Fruit fly (Drosophila melanogaster): Measurements from ENCODE around the gene teq.

The teq gene

DNA sequence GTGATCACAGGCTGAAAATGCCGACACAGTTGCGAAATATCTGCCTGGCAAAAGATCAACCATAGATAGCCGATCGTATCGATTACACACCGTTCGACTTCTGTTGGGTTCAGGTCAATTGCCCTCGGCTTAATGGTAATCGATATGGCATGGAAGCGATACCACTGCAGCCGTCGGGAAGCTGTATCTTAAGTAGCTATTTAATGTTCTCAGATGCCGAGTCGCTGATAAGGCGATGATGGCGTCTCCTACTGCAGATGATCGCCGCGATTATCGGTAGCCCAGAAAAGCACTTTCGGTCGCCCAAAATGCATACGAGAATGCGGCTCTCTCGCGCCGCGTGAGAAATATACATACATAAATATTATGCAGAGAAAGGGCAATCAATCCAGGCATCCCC, 36.8 kb upstream of the teq start:
- TF ChIP-seq CG8159 (tag; optimal IDR thresholded peaks at IDR 0.05) (no peak), Snoo (tag; optimal IDR thresholded peaks at IDR 0.05) (no peak), D1 (tag; optimal IDR thresholded peaks at IDR 0.05) (no peak), rn (GFP tag; IDR thresholded peaks at IDR 0.05) (no peak), CG32121 (GFP tag; IDR thresholded peaks at IDR 0.05) (no peak), fd96Ca (GFP tag; IDR thresholded peaks at IDR 0.05) (no peak), CG9948 (tag; optimal IDR thresholded peaks at IDR 0.05) (no peak), CG8301 (tag; optimal IDR thresholded peaks at IDR 0.05) (no peak), CG10348 (GFP tag; IDR thresholded peaks at IDR 0.05) (no peak)

DNA sequence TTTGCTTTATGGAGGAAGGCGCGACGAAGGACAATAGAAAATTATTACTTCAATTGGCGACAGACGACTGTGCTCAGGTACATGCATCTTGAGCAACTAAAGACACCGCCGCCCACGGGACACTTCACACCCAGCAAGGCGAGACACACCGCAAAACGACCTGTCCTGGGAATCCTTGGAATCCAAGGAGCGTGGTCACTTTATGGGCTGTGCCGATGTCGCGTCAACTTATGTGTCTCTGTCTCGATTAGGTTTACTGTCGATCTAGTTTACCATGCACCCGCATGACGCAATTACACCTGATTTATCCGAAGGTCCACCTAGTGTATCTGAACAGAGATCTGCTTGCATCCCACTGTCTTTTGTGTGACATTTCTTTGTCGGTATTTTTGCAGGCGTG, 35.3 kb upstream of the teq start:
- no peak for TF ChIP-seq CG17806 (tag; optimal IDR thresholded peaks at IDR 0.05)
- no peak for TF ChIP-seq Pif1B (GFP tag; optimal IDR thresholded peaks at IDR 0.05)
- no peak for TF ChIP-seq CG15710 (tag; optimal IDR thresholded peaks at IDR 0.05)
- no peak for TF ChIP-seq CG8301 (tag; optimal IDR thresholded peaks at IDR 0.05)
- TF ChIP-seq EcR (GFP tag; optimal IDR thresholded peaks at IDR 0.05) = no peak
- TF ChIP-seq CG10348 (GFP tag; IDR thresholded peaks at IDR 0.05) = no peak
- TF ChIP-seq CG9948 (tag; optimal IDR thresholded peaks at IDR 0.05) = no peak
- no peak for TF ChIP-seq gl (tag; optimal IDR thresholded peaks at IDR 0.05)
- TF ChIP-seq CG8159 (tag; optimal IDR thresholded peaks at IDR 0.05) = no peak
- TF ChIP-seq CG13204 (GFP tag; optimal IDR thresholded peaks at IDR 0.05) = no peak

DNA sequence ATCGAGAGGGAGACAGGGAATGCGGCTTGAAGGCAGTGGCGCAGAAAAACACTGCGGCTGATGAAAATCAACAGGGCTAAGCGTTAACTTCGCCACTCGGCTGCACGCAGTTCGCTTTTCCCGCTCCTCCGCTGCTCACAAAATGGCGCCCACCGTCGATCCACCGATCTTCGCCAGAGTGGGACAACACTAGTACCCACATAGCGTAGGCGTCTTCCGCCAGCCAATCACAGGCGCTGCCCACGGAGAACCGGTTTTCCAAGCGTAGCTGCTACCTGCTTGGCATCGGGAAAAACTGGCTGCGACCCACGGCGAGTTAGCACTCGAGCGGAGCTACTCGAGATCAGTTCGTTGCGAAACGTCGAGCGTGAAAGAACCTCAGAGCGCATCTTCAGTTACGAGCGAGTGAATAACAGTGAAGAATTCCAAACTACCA, 33.4 kb upstream of the teq start, which contains the start of gene Doc1:
Gene Doc1, plus strand, starts transcription at position 334 of the 436 bp plus-strand sequence.
- TF ChIP-seq CG13204 (GFP tag; optimal IDR thresholded peaks at IDR 0.05) = no peak
- TF ChIP-seq CG8159 (tag; optimal IDR thresholded peaks at IDR 0.05) = no peak
- TF ChIP-seq D1 (tag; optimal IDR thresholded peaks at IDR 0.05) = no peak
- TF ChIP-seq Snoo (tag; optimal IDR thresholded peaks at IDR 0.05) = no peak
- no peak for TF ChIP-seq CG8301 (tag; optimal IDR thresholded peaks at IDR 0.05)
- TF ChIP-seq CG10348 (GFP tag; IDR thresholded peaks at IDR 0.05) = no peak
- TF ChIP-seq CG34367 (tag; optimal IDR thresholded peaks at IDR 0.05) = no peak
- TF ChIP-seq CG15710 (tag; optimal IDR thresholded peaks at IDR 0.05) = no peak
- TF ChIP-seq EcR (GFP tag; optimal IDR thresholded peaks at IDR 0.05) = no peak
- TF ChIP-seq CG32121 (GFP tag; IDR thresholded peaks at IDR 0.05) = no peak
- TF ChIP-seq fd96Ca (GFP tag; IDR thresholded peaks at IDR 0.05) = no peak
- no peak for TF ChIP-seq CG14655 (GFP tag; optimal IDR thresholded peaks at IDR 0.05)
- no peak for TF ChIP-seq Pif1A (GFP tag; optimal IDR thresholded peaks at IDR 0.05)
- no peak for TF ChIP-seq gl (tag; optimal IDR thresholded peaks at IDR 0.05)
- TF ChIP-seq Pif1B (GFP tag; optimal IDR thresholded peaks at IDR 0.05) = no peak
- TF ChIP-seq CG17806 (tag; optimal IDR thresholded peaks at IDR 0.05) = no peak
- TF ChIP-seq CG12605 (GFP tag; IDR thresholded peaks at IDR 0.05) = no peak
- no peak for TF ChIP-seq rn (GFP tag; IDR thresholded peaks at IDR 0.05)
- no peak for TF ChIP-seq CG4496 (GFP tag; IDR thresholded peaks at IDR 0.05)
- TF ChIP-seq Ets98B (GFP tag; IDR thresholded peaks at IDR 0.05) = no peak

DNA sequence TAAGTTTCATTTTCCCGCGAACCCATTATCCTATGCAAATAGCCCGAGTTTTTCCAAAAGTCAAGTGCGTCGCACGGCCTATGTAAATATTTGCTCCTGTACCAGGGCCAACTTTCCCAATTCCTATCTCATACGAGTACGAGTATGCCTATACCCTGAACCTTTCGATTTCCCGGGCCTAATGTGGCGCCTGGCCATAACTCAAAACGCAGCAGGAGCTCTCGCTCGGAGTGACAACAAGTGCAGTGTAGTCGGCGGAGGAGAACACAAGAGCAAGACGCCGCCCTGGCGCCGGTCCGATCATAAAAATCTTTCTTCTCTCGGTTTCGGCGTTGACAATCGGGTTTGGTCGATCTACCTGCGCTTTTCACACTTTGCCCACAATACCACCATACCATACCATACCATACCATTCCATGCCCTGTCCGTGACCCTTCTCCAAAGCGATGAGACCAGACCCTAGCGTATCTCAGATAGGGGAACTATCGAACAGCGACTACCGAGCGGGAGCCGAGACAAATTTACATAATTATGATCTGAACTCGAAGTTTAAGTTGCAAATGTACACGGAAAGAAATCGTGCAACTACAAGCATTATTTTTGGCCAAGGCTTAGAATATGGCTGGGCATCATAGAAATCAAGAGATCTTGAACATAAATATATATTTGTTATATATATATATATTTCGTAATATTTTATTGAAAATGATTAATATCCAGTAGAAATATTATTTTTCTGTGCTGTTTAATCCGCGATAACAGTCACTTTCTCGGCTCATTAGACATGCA, 32.0 kb upstream of the teq start:
- TF ChIP-seq CG4496 (GFP tag; IDR thresholded peaks at IDR 0.05) = no peak
- no peak for TF ChIP-seq Snoo (tag; optimal IDR thresholded peaks at IDR 0.05)
- TF ChIP-seq CG12605 (GFP tag; IDR thresholded peaks at IDR 0.05) = no peak
- no peak for TF ChIP-seq gl (tag; optimal IDR thresholded peaks at IDR 0.05)
- no peak for TF ChIP-seq CG9948 (tag; optimal IDR thresholded peaks at IDR 0.05)
- no peak for TF ChIP-seq EcR (GFP tag; optimal IDR thresholded peaks at IDR 0.05)
- no peak for TF ChIP-seq fd96Ca (GFP tag; IDR thresholded peaks at IDR 0.05)
- no peak for TF ChIP-seq rn (GFP tag; IDR thresholded peaks at IDR 0.05)
- no peak for TF ChIP-seq CG32121 (GFP tag; IDR thresholded peaks at IDR 0.05)
- no peak for TF ChIP-seq Ets98B (GFP tag; IDR thresholded peaks at IDR 0.05)
- TF ChIP-seq CG10348 (GFP tag; IDR thresholded peaks at IDR 0.05) = no peak
- no peak for TF ChIP-seq CG8159 (tag; optimal IDR thresholded peaks at IDR 0.05)
- TF ChIP-seq CG15710 (tag; optimal IDR thresholded peaks at IDR 0.05) = no peak
- TF ChIP-seq Pif1B (GFP tag; optimal IDR thresholded peaks at IDR 0.05) = no peak
- no peak for TF ChIP-seq CG13204 (GFP tag; optimal IDR thresholded peaks at IDR 0.05)
- no peak for TF ChIP-seq CG8301 (tag; optimal IDR thresholded peaks at IDR 0.05)
- TF ChIP-seq Pif1A (GFP tag; optimal IDR thresholded peaks at IDR 0.05) = no peak

DNA sequence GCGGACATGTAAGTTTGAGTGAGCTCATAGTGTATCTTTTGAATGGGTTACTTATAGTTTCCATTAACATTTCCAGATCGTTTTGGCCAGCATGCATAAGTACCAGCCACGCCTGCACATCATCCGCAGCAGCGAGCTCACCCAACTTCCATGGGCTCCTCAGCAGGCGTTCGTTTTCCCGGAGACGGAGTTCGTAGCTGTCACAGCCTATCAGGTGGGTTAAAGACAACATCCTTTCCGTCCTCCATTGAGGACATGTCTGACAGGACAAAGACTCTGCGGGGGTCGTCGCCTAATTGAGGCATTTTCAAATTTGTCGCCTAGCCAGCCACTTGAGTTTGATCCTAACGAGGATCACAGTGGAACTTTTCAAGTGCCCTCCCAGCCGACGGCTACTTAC, 30.8 kb upstream of the teq start:
- TF ChIP-seq fd96Ca (GFP tag; IDR thresholded peaks at IDR 0.05) (no peak), CG15710 (tag; optimal IDR thresholded peaks at IDR 0.05) (no peak), Pif1A (GFP tag; optimal IDR thresholded peaks at IDR 0.05) (no peak), CG13204 (GFP tag; optimal IDR thresholded peaks at IDR 0.05) (no peak), CG17806 (tag; optimal IDR thresholded peaks at IDR 0.05) (no peak), EcR (GFP tag; optimal IDR thresholded peaks at IDR 0.05) (no peak), rn (GFP tag; IDR thresholded peaks at IDR 0.05) (no peak), CG9948 (tag; optimal IDR thresholded peaks at IDR 0.05) (no peak), D1 (tag; optimal IDR thresholded peaks at IDR 0.05) (no peak), CG4496 (GFP tag; IDR thresholded peaks at IDR 0.05) (no peak), CG14655 (GFP tag; optimal IDR thresholded peaks at IDR 0.05) (no peak), Snoo (tag; optimal IDR thresholded peaks at IDR 0.05) (no peak), CG8301 (tag; optimal IDR thresholded peaks at IDR 0.05) (no peak), CG12605 (GFP tag; IDR thresholded peaks at IDR 0.05) (no peak), Ets98B (GFP tag; IDR thresholded peaks at IDR 0.05) (no peak), CG32121 (GFP tag; IDR thresholded peaks at IDR 0.05) (no peak), Pif1B (GFP tag; optimal IDR thresholded peaks at IDR 0.05) (no peak), CG10348 (GFP tag; IDR thresholded peaks at IDR 0.05) (no peak)

DNA sequence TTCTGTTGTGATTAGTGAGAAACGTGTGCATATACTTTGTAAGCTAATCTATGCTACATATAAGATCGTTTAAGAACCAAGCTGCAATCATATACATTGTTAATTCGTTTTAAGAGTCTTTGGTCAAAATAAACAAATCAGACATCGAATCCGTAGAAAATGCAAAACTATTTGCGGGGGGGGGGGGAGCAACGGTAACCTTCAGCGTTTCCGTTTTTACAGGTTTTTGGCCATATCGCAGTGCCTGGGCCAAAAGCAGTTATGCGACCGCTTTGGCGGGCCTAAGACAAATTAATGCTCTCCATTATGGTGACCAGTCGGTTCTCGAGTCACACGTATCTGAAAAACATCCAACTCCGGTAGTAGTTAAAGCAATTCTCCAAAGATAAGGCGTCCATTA, 29.5 kb upstream of the teq start:
- TF ChIP-seq gl (tag; optimal IDR thresholded peaks at IDR 0.05) = no peak
- no peak for TF ChIP-seq CG12605 (GFP tag; IDR thresholded peaks at IDR 0.05)
- no peak for TF ChIP-seq Snoo (tag; optimal IDR thresholded peaks at IDR 0.05)
- TF ChIP-seq CG32121 (GFP tag; IDR thresholded peaks at IDR 0.05) = no peak
- no peak for TF ChIP-seq rn (GFP tag; IDR thresholded peaks at IDR 0.05)
- TF ChIP-seq fd96Ca (GFP tag; IDR thresholded peaks at IDR 0.05) = no peak
- no peak for TF ChIP-seq D1 (tag; optimal IDR thresholded peaks at IDR 0.05)
- no peak for TF ChIP-seq CG9948 (tag; optimal IDR thresholded peaks at IDR 0.05)
- TF ChIP-seq CG8301 (tag; optimal IDR thresholded peaks at IDR 0.05) = no peak
- TF ChIP-seq Pif1A (GFP tag; optimal IDR thresholded peaks at IDR 0.05) = no peak
- no peak for TF ChIP-seq CG34367 (tag; optimal IDR thresholded peaks at IDR 0.05)
- TF ChIP-seq CG4496 (GFP tag; IDR thresholded peaks at IDR 0.05) = no peak
- no peak for TF ChIP-seq CG8159 (tag; optimal IDR thresholded peaks at IDR 0.05)
- TF ChIP-seq CG17806 (tag; optimal IDR thresholded peaks at IDR 0.05) = no peak
- no peak for TF ChIP-seq Ets98B (GFP tag; IDR thresholded peaks at IDR 0.05)
